Fruit fly (Drosophila melanogaster) whole organism, prepupa: ENCODE results near the gene TP53INP.

Experiments used
- CG34406 ChIP-seq: fragments of 200-800 bp; sonication (Bioruptor generic); optimal IDR thresholded peaks from 3 replicates; lab custom pipeline; 2016; ENCODE audit warnings: missing biosample characterization, missing genetic modification characterization
- CG8632 ChIP-seq: fragments of 200-800 bp; sonication (Bioruptor generic); optimal IDR thresholded peaks from 3 replicates; lab custom pipeline; 2016; ENCODE audit warnings: missing biosample characterization, missing genetic modification characterization
- Eip93F ChIP-seq: fragments of 200-800 bp; sonication (Bioruptor generic); optimal IDR thresholded peaks from 2 replicates; lab custom pipeline; 2016; ENCODE audit warnings: missing biosample characterization, mild to moderate bottlenecking, missing genetic modification characterization
- achi ChIP-seq: fragments of 200-800 bp; sonication (Bioruptor generic); optimal IDR thresholded peaks from 3 replicates; lab custom pipeline; 2016; ENCODE audit warnings: missing biosample characterization, missing genetic modification characterization

DNA sequence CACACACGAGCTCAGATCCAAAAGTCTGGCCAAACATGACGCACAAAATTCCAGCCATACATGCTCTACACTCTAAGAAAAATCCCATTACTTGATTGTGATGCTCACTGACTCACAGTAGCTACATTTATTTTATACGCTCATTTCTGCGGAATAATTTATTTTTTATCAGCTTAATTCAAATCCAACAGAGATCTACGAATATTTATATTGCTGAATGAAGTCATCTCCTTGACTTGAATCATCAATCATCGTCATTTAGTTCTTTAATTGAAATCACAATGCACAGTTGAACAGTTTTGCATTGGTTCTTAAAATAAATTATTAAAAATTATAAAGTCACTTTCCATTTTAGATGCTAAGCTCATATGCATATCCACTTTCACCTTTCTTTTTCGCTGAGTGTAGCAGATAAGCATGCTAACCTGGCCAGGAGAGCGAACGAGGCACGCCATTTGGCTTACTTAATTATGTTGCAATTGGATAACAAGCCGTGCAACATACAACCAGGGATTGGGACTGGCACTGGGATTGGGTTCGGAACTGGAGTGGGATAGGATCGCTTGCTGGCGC, 11.2 kb upstream of the TP53INP start:
- peak; percentile 52 for TF ChIP-seq achi (GFP tag; lab: Kevin White, UChicago)
- no peak for TF ChIP-seq Eip93F (GFP tag; lab: Kevin White, UChicago)
- TF ChIP-seq CG8632 (GFP tag; lab: Kevin White, UChicago) = peak; percentile 43
- TF ChIP-seq CG34406 (GFP tag; lab: Kevin White, UChicago) = peak; percentile 51
